Fruit fly (Drosophila melanogaster) Kc167 (cell line): ENCODE measurements around the gene CG43092.

Experiments used
- Myc ChIP-seq: fragments of >200 bp; optimal IDR thresholded peaks from 2 replicates; lab custom pipeline; 2017; ENCODE audit warnings: missing external identifiers
- Sin3A ChIP-seq: fragments of >200 bp; optimal IDR thresholded peaks from 2 replicates; lab custom pipeline; 2018; ENCODE audit warnings: missing external identifiers
- h ChIP-seq: fragments of >200 bp; optimal IDR thresholded peaks from 3 replicates; lab custom pipeline; 2018; ENCODE audit warnings: missing external identifiers
- insv ChIP-seq: fragments of >200 bp; optimal IDR thresholded peaks from 3 replicates; lab custom pipeline; 2018; ENCODE audit warnings: missing external identifiers
- psq ChIP-seq: fragments of >200 bp; optimal IDR thresholded peaks from 2 replicates; lab custom pipeline; 2017; ENCODE audit warnings: missing external identifiers
- ttk ChIP-seq: sonication (Bioruptor generic); optimal IDR thresholded peaks from 2 replicates; lab custom pipeline; 2017; ENCODE audit warnings: missing external identifiers

Gene CG43092

dm6 chr3R:22776457-22776856 lies 7.0 kb upstream of the CG43092 start:
- TF ChIP-seq h (no peak), psq (lab: Kevin White, UChicago) (no peak), ttk (lab: Kevin White, UChicago) (no peak), Sin3A (no peak), insv (lab: Kevin White, UChicago) (no peak), Myc (lab: Kevin White, UChicago) (no peak)

- TF ChIP-seq h, result no peak
- TF ChIP-seq Sin3A, result no peak
- no peak for TF ChIP-seq Myc (lab: Kevin White, UChicago)
- no peak for TF ChIP-seq psq (lab: Kevin White, UChicago)
- TF ChIP-seq insv (lab: Kevin White, UChicago), result no peak
- no peak for TF ChIP-seq ttk (lab: Kevin White, UChicago)
Measured at dm6 chr3R:22771670-22772069, 2.2 kb upstream of the CG43092 start, which contains the start of gene CG43095. TSS of gene CG43095 (minus strand) at chr3R:22771770.

DNA sequence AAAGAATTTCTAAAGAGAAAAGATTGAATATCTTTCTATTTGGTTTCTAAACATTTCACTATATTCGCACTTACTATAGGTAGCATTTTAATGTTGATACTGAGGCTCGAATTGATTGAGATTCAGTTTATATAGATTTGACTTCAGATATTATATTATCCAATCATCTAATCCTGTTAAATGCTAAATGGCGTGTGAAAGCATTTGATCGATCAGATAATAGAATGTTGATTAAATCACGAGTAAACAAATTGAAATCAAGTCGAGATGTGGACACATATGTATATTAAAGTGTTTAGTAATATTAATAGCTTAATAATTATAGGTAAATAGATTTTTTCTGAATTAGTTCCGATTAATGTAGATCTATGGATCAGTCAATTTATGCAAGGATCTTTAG lies 1.4 kb upstream of the CG43092 start, which contains the start of gene CG43094:
TSS of gene CG43094 (minus strand) at position 101 of the 400 bp plus-strand sequence.
- no peak for TF ChIP-seq h
- TF ChIP-seq psq (lab: Kevin White, UChicago), result no peak
- TF ChIP-seq ttk (lab: Kevin White, UChicago), result no peak
- no peak for TF ChIP-seq insv (lab: Kevin White, UChicago)
- TF ChIP-seq Myc (lab: Kevin White, UChicago), result no peak
- TF ChIP-seq Sin3A, result no peak

DNA sequence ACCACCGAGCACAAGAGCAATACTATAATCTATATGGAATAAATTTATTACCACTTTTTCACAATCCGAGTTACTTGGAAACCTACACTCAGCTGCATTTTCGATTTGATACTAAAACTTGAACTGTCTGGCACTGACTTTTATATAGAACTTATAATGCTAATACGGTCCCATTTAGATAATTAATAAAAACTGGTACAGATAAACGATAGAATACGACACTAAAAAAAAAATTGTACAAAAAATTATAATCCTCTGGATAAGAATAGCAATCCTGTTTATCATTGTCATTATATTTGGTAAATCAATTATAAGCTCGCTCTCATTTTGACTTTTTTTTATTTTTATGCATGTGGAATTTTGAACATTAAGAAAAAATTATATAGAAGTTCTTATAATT lies 740 bp upstream of the CG43092 start, which contains the start of gene CG43093:
TSS of gene CG43093 (minus strand) at position 101 of the 400 bp plus-strand sequence.
- TF ChIP-seq Sin3A (no peak), Myc (lab: Kevin White, UChicago) (no peak), h (no peak), insv (lab: Kevin White, UChicago) (no peak), psq (lab: Kevin White, UChicago) (no peak), ttk (lab: Kevin White, UChicago) (no peak)

dm6 chr3R:22768633-22769032 lies 834 bp downstream of the CG43092 start, which contains the start of gene CG43091:
TSS of gene CG43091 (minus strand) at chr3R:22768733.
- TF ChIP-seq Myc (lab: Kevin White, UChicago) (no peak), psq (lab: Kevin White, UChicago) (no peak), insv (lab: Kevin White, UChicago) (no peak), Sin3A (no peak), ttk (lab: Kevin White, UChicago) (no peak), h (no peak)

DNA sequence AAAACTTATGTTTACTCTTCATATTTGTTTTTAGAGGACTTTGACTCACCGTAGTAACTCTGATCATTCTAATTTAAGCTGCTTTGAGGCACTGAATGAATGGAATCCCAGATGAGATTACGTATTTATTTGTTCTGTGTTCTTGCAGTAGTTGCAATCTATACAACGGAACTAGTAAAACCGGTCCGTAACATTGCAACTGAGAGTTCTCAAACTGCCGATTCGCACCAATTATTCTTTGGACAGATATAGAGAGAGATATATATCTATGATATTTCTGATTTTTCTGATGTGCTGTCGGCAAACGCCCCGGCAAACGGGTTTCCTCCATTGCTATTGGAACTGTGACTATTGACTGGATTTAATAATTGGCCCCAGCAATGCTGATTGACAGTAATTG lies 1.9 kb downstream of the CG43092 start, which contains the start of gene CG13841:
TSS of gene CG13841 (minus strand) at position 101 of the 400 bp plus-strand sequence.
- no peak for TF ChIP-seq Myc (lab: Kevin White, UChicago)
- TF ChIP-seq ttk (lab: Kevin White, UChicago), result no peak
- TF ChIP-seq h, result no peak
- TF ChIP-seq psq (lab: Kevin White, UChicago), result no peak
- no peak for TF ChIP-seq insv (lab: Kevin White, UChicago)
- no peak for TF ChIP-seq Sin3A

- TF ChIP-seq Sin3A, result no peak
- no peak for TF ChIP-seq insv (lab: Kevin White, UChicago)
- no peak for TF ChIP-seq ttk (lab: Kevin White, UChicago)
- no peak for TF ChIP-seq psq (lab: Kevin White, UChicago)
- no peak for TF ChIP-seq h
- no peak for TF ChIP-seq Myc (lab: Kevin White, UChicago)
Measured at dm6 chr3R:22766072-22766471, 3.4 kb downstream of the CG43092 start, which contains the start of gene Nepl15. TSS of gene Nepl15 (minus strand) at chr3R:22766172.

DNA sequence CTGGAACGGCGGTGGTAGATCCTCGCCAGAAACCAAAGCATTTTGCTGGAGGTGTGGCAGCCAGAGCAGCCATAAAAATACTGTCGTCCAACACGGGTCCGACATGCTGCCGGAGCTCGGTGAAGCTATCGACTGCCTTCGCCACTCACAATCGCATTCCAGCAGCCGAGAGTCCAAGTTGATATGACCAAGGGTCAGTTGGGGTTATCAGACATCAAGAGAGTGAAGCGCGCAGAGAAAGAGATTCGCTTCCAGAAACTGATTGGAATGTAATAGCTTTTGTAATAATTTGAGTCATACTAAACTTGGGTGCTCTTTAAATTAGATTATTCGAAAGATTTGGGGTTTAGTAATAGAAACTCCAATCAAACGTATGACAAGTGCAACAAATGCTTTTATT lies 5.9 kb downstream of the CG43092 start, which contains the start of gene Nepl14:
TSS of gene Nepl14 (minus strand) at position 125 of the 400 bp plus-strand sequence.
- TF ChIP-seq psq (lab: Kevin White, UChicago), result no peak
- TF ChIP-seq h, result no peak
- no peak for TF ChIP-seq Myc (lab: Kevin White, UChicago)
- no peak for TF ChIP-seq ttk (lab: Kevin White, UChicago)
- no peak for TF ChIP-seq insv (lab: Kevin White, UChicago)

DNA sequence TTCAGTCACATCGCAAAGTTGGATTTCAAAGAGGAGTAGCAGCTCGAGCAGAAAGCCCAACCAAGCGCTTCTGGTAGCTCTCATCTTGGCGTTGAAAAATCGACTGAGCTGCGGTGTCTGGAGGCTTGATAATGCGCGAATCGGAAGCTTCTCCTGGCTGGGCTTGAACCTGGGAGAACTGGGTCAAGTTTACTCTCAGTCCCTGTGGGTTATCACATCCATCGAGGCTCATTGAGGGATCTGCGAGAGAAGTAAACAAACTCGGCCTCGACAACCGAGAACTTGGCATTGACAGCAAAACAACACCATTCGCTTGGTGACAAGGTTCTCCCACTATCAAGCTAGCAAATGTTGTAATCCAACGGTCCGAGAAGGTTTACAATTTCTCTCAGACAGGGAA lies 8.5 kb downstream of the CG43092 start, which contains the start of gene Nepl13:
TSS of gene Nepl13 (minus strand) at position 89 of the 400 bp plus-strand sequence.
- TF ChIP-seq Myc (lab: Kevin White, UChicago), result no peak
- no peak for TF ChIP-seq ttk (lab: Kevin White, UChicago)
- TF ChIP-seq insv (lab: Kevin White, UChicago), result no peak
- no peak for TF ChIP-seq h
- TF ChIP-seq Sin3A, result no peak
- TF ChIP-seq psq (lab: Kevin White, UChicago), result no peak

DNA sequence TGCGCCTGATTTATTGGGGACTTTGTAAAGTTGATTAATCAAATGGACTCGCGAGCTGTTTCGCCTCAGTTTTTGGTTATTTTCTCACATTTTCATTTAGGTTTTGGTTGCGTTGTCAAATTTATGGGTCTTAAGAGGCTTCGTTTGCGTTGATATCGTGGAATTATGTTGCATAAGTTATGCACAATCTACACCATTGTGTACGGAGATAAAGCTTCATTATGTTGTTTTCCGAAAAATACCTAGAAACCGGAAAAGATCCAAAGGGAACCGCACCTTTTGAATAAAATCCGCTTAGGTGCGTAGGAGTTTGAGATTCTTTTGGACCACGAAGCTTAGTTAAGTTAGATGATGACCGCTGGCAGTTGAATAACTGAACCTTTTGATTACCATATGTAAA lies 12.3 kb downstream of the CG43092 start:
- TF ChIP-seq psq (lab: Kevin White, UChicago), result no peak
- no peak for TF ChIP-seq h
- TF ChIP-seq Sin3A, result no peak
- no peak for TF ChIP-seq ttk (lab: Kevin White, UChicago)
- no peak for TF ChIP-seq Myc (lab: Kevin White, UChicago)
- no peak for TF ChIP-seq insv (lab: Kevin White, UChicago)

dm6 chr3R:22756289-22756688 lies 13.2 kb downstream of the CG43092 start:
- TF ChIP-seq h, result no peak
- no peak for TF ChIP-seq insv (lab: Kevin White, UChicago)
- no peak for TF ChIP-seq ttk (lab: Kevin White, UChicago)
- no peak for TF ChIP-seq psq (lab: Kevin White, UChicago)
- TF ChIP-seq Myc (lab: Kevin White, UChicago), result no peak
- TF ChIP-seq Sin3A, result no peak

dm6 chr3R:22755187-22755777 lies 14.2 kb downstream of the CG43092 start:
- no peak for TF ChIP-seq h
- TF ChIP-seq psq (lab: Kevin White, UChicago), result no peak
- TF ChIP-seq Sin3A, result no peak
- no peak for TF ChIP-seq ttk (lab: Kevin White, UChicago)
- TF ChIP-seq Myc (lab: Kevin White, UChicago), result no peak
- TF ChIP-seq insv (lab: Kevin White, UChicago), result no peak
